Worm (Caenorhabditis elegans) whole organism, L4 larva: Measurements from ENCODE around the gene F01D5.2.

ENCODE experiments used
- arid-1 ChIP-seq: fragments of 200-800 bp; sonication (Bioruptor generic); conservative IDR thresholded peaks from 2 replicates; pipeline ENCODE4 v1.3.6; 2022; ENCODE audit warnings: missing genetic modification reagents, missing genetic modification characterization, missing compliant biosample characterization
- egl-27 ChIP-seq: sonication (generic microtip); optimal IDR thresholded peaks from 3 replicates; lab custom pipeline; 2017; ENCODE audit warnings: missing biosample characterization, missing genetic modification reagents, missing genetic modification characterization

- no peak for TF ChIP-seq arid-1 (GFP tag; lab: Robert Waterston, UW)
- no peak for TF ChIP-seq egl-27 (tag; lab: Kevin White, UChicago)
Measured at ce11 chrII:13979833-13980513, 18.9 kb downstream of the F01D5.2 start, which contains the start of gene sre-48.
